Worm (Caenorhabditis elegans) whole organism, L3 larva: ENCODE data around the gene F22F4.5.
A peak's percentile ranks its signal among the peaks of the same experiment; 100 is the strongest.

Experiments
- aly-2 ChIP-seq: fragments of 150-350 bp; optimal IDR thresholded peaks from 2 replicates; lab custom pipeline; 2014; ENCODE audit warnings: missing biosample characterization, missing genetic modification characterization
- ceh-28 ChIP-seq: fragments of 150-350 bp; optimal IDR thresholded peaks from 2 replicates; lab custom pipeline; 2014; ENCODE audit warnings: missing biosample characterization, missing genetic modification reagents, missing genetic modification characterization
- elt-3 ChIP-seq, 3 experiments: fragments of 150-350 bp in 1 of 3; sonication (generic microtip) in 2 of 3; optimal IDR thresholded peaks; 2 replicates in 2 of 3; 4 replicates in 1 of 3; lab custom pipeline; 2014 to 2017; ENCODE audit warnings: missing biosample characterization in 3 of 3, missing genetic modification characterization in 3 of 3
- nfya-1 ChIP-seq: sonication (generic microtip); optimal IDR thresholded peaks from 2 replicates; lab custom pipeline; 2017; ENCODE audit warnings: missing genetic modification characterization, mild to moderate bottlenecking, missing compliant biosample characterization, antibody characterized with exemption, moderate library complexity; ENCODE audit not compliant: insufficient read depth
- nhr-237 ChIP-seq: fragments of 150-350 bp; optimal IDR thresholded peaks from 2 replicates; lab custom pipeline; 2014; ENCODE audit warnings: missing biosample characterization, missing genetic modification characterization
- nhr-43 ChIP-seq: sonication (generic microtip); optimal IDR thresholded peaks from 2 replicates; lab custom pipeline; 2016; ENCODE audit warnings: mild to moderate bottlenecking, missing genetic modification characterization, missing compliant biosample characterization; ENCODE audit not compliant: poor library complexity, severe bottlenecking
- skn-1 ChIP-seq: fragments of 150-350 bp; optimal IDR thresholded peaks from 2 replicates; lab custom pipeline; 2014; ENCODE audit warnings: missing biosample characterization, missing genetic modification characterization
- unc-39 ChIP-seq: sonication (generic microtip); optimal IDR thresholded peaks from 4 replicates; lab custom pipeline; 2017; ENCODE audit warnings: missing biosample characterization, missing genetic modification characterization
- zag-1 ChIP-seq: fragments of 150-350 bp; optimal IDR thresholded peaks from 2 replicates; lab custom pipeline; 2014; ENCODE audit warnings: missing biosample characterization, missing genetic modification characterization
- ztf-11 ChIP-seq: fragments of 150-350 bp; optimal IDR thresholded peaks from 2 replicates; lab custom pipeline; 2014; ENCODE audit warnings: missing biosample characterization, missing genetic modification characterization

- TF ChIP-seq unc-39 (no peak), ztf-11 (tag; lab: Kevin White, UChicago) (no peak), nhr-237 (tag; lab: Kevin White, UChicago) (no peak), zag-1 (tag; lab: Kevin White, UChicago) (no peak), elt-3 (tag; optimal IDR thresholded peaks at IDR 0.05; lab: Kevin White, UChicago) (no peak), nfya-1 (tag; lab: Kevin White, UChicago) (no peak), nhr-43 (tag; lab: Kevin White, UChicago) (no peak), skn-1 (tag; lab: Kevin White, UChicago) (no peak), ceh-28 (tag; lab: Kevin White, UChicago) (peak; percentile 32), aly-2 (tag; lab: Kevin White, UChicago) (no peak)
Observed at ce11 chrX:6041094-6041441, 48.4 kb upstream of the F22F4.5 start.
